Worm (Caenorhabditis elegans) whole organism, mixed stage, embryonic: ENCODE data around the gene W02F12.8.

ENCODE experiments used
- M03D4.4 ChIP-seq: sonication (generic microtip); optimal IDR thresholded peaks from 2 replicates; lab custom pipeline; 2017; ENCODE audit warnings: mild to moderate bottlenecking, missing genetic modification characterization, missing compliant biosample characterization
- bed-3 ChIP-seq: fragments of 200-800 bp; sonication (Bioruptor generic); optimal IDR thresholded peaks from 3 replicates; lab custom pipeline; 2018; ENCODE audit warnings: mild to moderate bottlenecking, missing genetic modification characterization, moderate library complexity, missing compliant biosample characterization
- blmp-1 ChIP-seq: fragments of 150-350 bp; optimal IDR thresholded peaks from 2 replicates; lab custom pipeline; 2014; ENCODE audit warnings: missing biosample characterization, missing genetic modification characterization
- ceh-39 ChIP-seq: fragments of 150-350 bp; optimal IDR thresholded peaks from 2 replicates; lab custom pipeline; 2014; ENCODE audit warnings: missing biosample characterization, missing genetic modification characterization
- ceh-43 ChIP-seq: fragments of 200-800 bp; sonication (Bioruptor generic); optimal IDR thresholded peaks from 2 replicates; lab custom pipeline; 2018; ENCODE audit warnings: mild to moderate bottlenecking, missing genetic modification characterization, moderate library complexity, missing compliant biosample characterization
- ceh-83 ChIP-seq: fragments of 200-800 bp; sonication (Bioruptor generic); optimal IDR thresholded peaks from 2 replicates; lab custom pipeline; 2018; ENCODE audit warnings: mild to moderate bottlenecking, missing genetic modification characterization, missing compliant biosample characterization
- ces-1 ChIP-seq: fragments of 150-350 bp; optimal IDR thresholded peaks from 2 replicates; lab custom pipeline; 2014; ENCODE audit warnings: missing biosample characterization, missing genetic modification reagents, missing genetic modification characterization
- cnd-1 ChIP-seq: fragments of 200-800 bp; sonication (Bioruptor generic); optimal IDR thresholded peaks from 2 replicates; lab custom pipeline; 2018; ENCODE audit warnings: mild to moderate bottlenecking, missing genetic modification characterization, missing compliant biosample characterization
- drap-1 ChIP-seq: fragments of 200-800 bp; sonication (Bioruptor generic); optimal IDR thresholded peaks from 3 replicates; lab custom pipeline; 2018; ENCODE audit warnings: mild to moderate bottlenecking, missing genetic modification characterization, missing compliant biosample characterization
- elt-3 ChIP-seq: fragments of 150-350 bp; optimal IDR thresholded peaks from 2 replicates; lab custom pipeline; 2014; ENCODE audit warnings: missing biosample characterization, missing genetic modification characterization
- flh-1 ChIP-seq: fragments of 200-800 bp; sonication (Bioruptor generic); optimal IDR thresholded peaks from 2 replicates; lab custom pipeline; 2018; ENCODE audit warnings: mild to moderate bottlenecking, missing genetic modification characterization, moderate library complexity, missing compliant biosample characterization
- ham-2 ChIP-seq: fragments of 200-800 bp; sonication (Bioruptor generic); optimal IDR thresholded peaks from 2 replicates; lab custom pipeline; 2018; ENCODE audit warnings: mild to moderate bottlenecking, missing genetic modification characterization, missing compliant biosample characterization
- lin-13 ChIP-seq: fragments of 150-350 bp; optimal IDR thresholded peaks from 2 replicates; lab custom pipeline; 2014; ENCODE audit warnings: missing biosample characterization, missing genetic modification characterization
- lin-32 ChIP-seq: fragments of 200-800 bp; sonication (Bioruptor generic); optimal IDR thresholded peaks from 2 replicates; lab custom pipeline; 2018; ENCODE audit warnings: mild to moderate bottlenecking, missing genetic modification characterization, missing compliant biosample characterization
- lsy-2 ChIP-seq: fragments of 150-350 bp; optimal IDR thresholded peaks from 2 replicates; lab custom pipeline; 2014; ENCODE audit warnings: missing biosample characterization, missing genetic modification characterization
- mab-5 ChIP-seq: fragments of 150-350 bp; optimal IDR thresholded peaks from 2 replicates; lab custom pipeline; 2014; ENCODE audit warnings: missing biosample characterization, missing genetic modification characterization
- mls-2 ChIP-seq: sonication (generic microtip); optimal IDR thresholded peaks from 2 replicates; lab custom pipeline; 2016; ENCODE audit warnings: mild to moderate bottlenecking, missing genetic modification characterization, moderate library complexity, missing compliant biosample characterization
- nhr-12 ChIP-seq: fragments of 150-350 bp; optimal IDR thresholded peaks from 2 replicates; lab custom pipeline; 2014; ENCODE audit warnings: missing biosample characterization, missing genetic modification characterization
- nhr-2 ChIP-seq: fragments of 150-350 bp; optimal IDR thresholded peaks from 2 replicates; lab custom pipeline; 2014; ENCODE audit warnings: missing biosample characterization, missing genetic modification characterization
- nhr-237 ChIP-seq: fragments of 150-350 bp; optimal IDR thresholded peaks from 2 replicates; lab custom pipeline; 2014; ENCODE audit warnings: missing biosample characterization, missing genetic modification characterization
- nhr-28 ChIP-seq: fragments of 150-350 bp; optimal IDR thresholded peaks from 2 replicates; lab custom pipeline; 2014; ENCODE audit warnings: missing biosample characterization, missing genetic modification characterization
- nhr-76 ChIP-seq: sonication (generic microtip); optimal IDR thresholded peaks from 2 replicates; lab custom pipeline; 2017; ENCODE audit warnings: missing biosample characterization, missing genetic modification characterization
- pha-4 ChIP-seq: fragments of 150-350 bp; optimal IDR thresholded peaks from 2 replicates; lab custom pipeline; 2018; ENCODE audit warnings: missing biosample characterization, missing genetic modification reagents, missing genetic modification characterization
- snpc-4 ChIP-seq: fragments of 150-350 bp; optimal IDR thresholded peaks from 2 replicates; lab custom pipeline; 2014; ENCODE audit warnings: missing biosample characterization, missing genetic modification characterization
- sptf-1 ChIP-seq: sonication (generic microtip); optimal IDR thresholded peaks from 2 replicates; lab custom pipeline; 2017; ENCODE audit warnings: mild to moderate bottlenecking, missing genetic modification characterization, moderate library complexity, missing compliant biosample characterization
- tbx-8 ChIP-seq: fragments of 200-800 bp; sonication (Bioruptor generic); optimal IDR thresholded peaks from 2 replicates; lab custom pipeline; 2018; ENCODE audit warnings: mild to moderate bottlenecking, missing genetic modification characterization, moderate library complexity, missing compliant biosample characterization
- unc-120 ChIP-seq: sonication (generic microtip); optimal IDR thresholded peaks from 2 replicates; lab custom pipeline; 2017; ENCODE audit warnings: missing genetic modification characterization, missing compliant biosample characterization; ENCODE audit not compliant: poor library complexity, severe bottlenecking
- unc-39 ChIP-seq: fragments of 150-350 bp; optimal IDR thresholded peaks from 2 replicates; lab custom pipeline; 2014; ENCODE audit warnings: missing biosample characterization, missing genetic modification characterization
- unc-62 ChIP-seq: fragments of 150-350 bp; optimal IDR thresholded peaks from 2 replicates; lab custom pipeline; 2014; ENCODE audit warnings: missing biosample characterization, missing genetic modification reagents, missing genetic modification characterization
- zip-8 ChIP-seq: fragments of 150-350 bp; optimal IDR thresholded peaks from 2 replicates; lab custom pipeline; 2014; ENCODE audit warnings: missing biosample characterization, missing genetic modification characterization

Gene W02F12.8

ce11 chrV:6655174-6655573 is 39.4 kb downstream of the W02F12.8 start, which contains the start of gene syx-18:
Gene syx-18 (minus strand): TSS chrV:6655449.
- no peak for TF ChIP-seq flh-1 (GFP tag; lab: Kevin White, UChicago)
- TF ChIP-seq ces-1 (GFP tag; lab: Kevin White, UChicago) = no peak
- no peak for TF ChIP-seq sptf-1 (tag; lab: Kevin White, UChicago)
- no peak for TF ChIP-seq snpc-4 (tag; lab: Kevin White, UChicago)
- no peak for TF ChIP-seq blmp-1 (tag; lab: Kevin White, UChicago)
- TF ChIP-seq cnd-1 (tag; lab: Kevin White, UChicago) = no peak
- no peak for TF ChIP-seq drap-1 (GFP tag; lab: Kevin White, UChicago)
- no peak for TF ChIP-seq lsy-2 (tag; lab: Kevin White, UChicago)
- TF ChIP-seq nhr-237 (tag; lab: Kevin White, UChicago) = no peak
- TF ChIP-seq bed-3 (GFP tag; lab: Kevin White, UChicago) = no peak
- no peak for TF ChIP-seq unc-62 (GFP tag; lab: Kevin White, UChicago)
- no peak for TF ChIP-seq nhr-12 (tag; lab: Kevin White, UChicago)
- TF ChIP-seq unc-39 (tag; lab: Kevin White, UChicago) = no peak
- no peak for TF ChIP-seq lin-13
- TF ChIP-seq lin-32 (GFP tag; lab: Kevin White, UChicago) = no peak
- TF ChIP-seq ham-2 (GFP tag; lab: Kevin White, UChicago) = no peak
- TF ChIP-seq ceh-39 = no peak
- no peak for TF ChIP-seq zip-8 (tag; lab: Kevin White, UChicago)
- no peak for TF ChIP-seq mab-5 (tag; lab: Kevin White, UChicago)

- TF ChIP-seq nhr-28 (no peak), unc-120 (no peak), mls-2 (no peak), unc-39 (tag; lab: Kevin White, UChicago) (no peak), flh-1 (GFP tag; lab: Kevin White, UChicago) (no peak), M03D4.4 (tag; lab: Kevin White, UChicago) (no peak), lsy-2 (tag; lab: Kevin White, UChicago) (no peak), bed-3 (GFP tag; lab: Kevin White, UChicago) (no peak), unc-62 (GFP tag; lab: Kevin White, UChicago) (no peak), nhr-76 (tag; lab: Kevin White, UChicago) (no peak), pha-4 (tag; lab: Kevin White, UChicago) (no peak), mab-5 (tag; lab: Kevin White, UChicago) (no peak), ces-1 (GFP tag; lab: Kevin White, UChicago) (no peak), elt-3 (no peak), ceh-43 (GFP tag; lab: Kevin White, UChicago) (no peak), lin-13 (no peak), nhr-237 (tag; lab: Kevin White, UChicago) (no peak), nhr-12 (tag; lab: Kevin White, UChicago) (no peak)
- TF ChIP-seq, all 35 proteins: peak for 0
Observed at ce11 chrV:6652051-6652450, 42.5 kb downstream of the W02F12.8 start, which contains the start of gene T10H9.8. Gene T10H9.8 (plus strand): TSS chrV:6652351.

DNA sequence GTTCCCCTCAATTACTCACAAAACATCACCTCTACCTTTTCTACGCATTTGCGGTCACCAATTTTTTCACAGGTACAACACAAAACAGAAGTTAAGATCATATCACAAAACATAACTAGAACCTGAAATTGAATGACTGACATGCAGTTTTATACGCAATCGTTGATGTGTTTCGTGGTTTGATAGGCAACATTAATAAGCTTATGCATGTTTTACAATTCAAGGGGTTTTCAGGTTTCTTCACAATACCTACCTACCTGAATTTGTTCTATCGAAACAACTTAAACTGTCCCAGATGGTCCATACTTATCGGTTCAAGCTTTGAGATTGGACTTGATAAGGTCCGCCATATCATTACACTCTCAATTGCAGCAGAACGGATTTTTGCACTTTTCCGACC is 44.1 kb downstream of the W02F12.8 start:
- TF ChIP-seq nhr-12 (tag; lab: Kevin White, UChicago) = no peak
- no peak for TF ChIP-seq ham-2 (GFP tag; lab: Kevin White, UChicago)
- TF ChIP-seq elt-3 = no peak
- TF ChIP-seq ces-1 (GFP tag; lab: Kevin White, UChicago) = no peak
- TF ChIP-seq flh-1 (GFP tag; lab: Kevin White, UChicago) = no peak
- TF ChIP-seq lsy-2 (tag; lab: Kevin White, UChicago) = no peak
- TF ChIP-seq tbx-8 (GFP tag; lab: Kevin White, UChicago) = no peak
- TF ChIP-seq drap-1 (GFP tag; lab: Kevin White, UChicago) = no peak
- TF ChIP-seq lin-13 = no peak
- no peak for TF ChIP-seq ceh-83 (GFP tag; lab: Kevin White, UChicago)
- TF ChIP-seq cnd-1 (tag; lab: Kevin White, UChicago) = no peak
- no peak for TF ChIP-seq zip-8 (tag; lab: Kevin White, UChicago)
- TF ChIP-seq sptf-1 (tag; lab: Kevin White, UChicago) = no peak
- TF ChIP-seq ceh-43 (GFP tag; lab: Kevin White, UChicago) = no peak
- TF ChIP-seq nhr-2 (tag; lab: Kevin White, UChicago) = no peak
- TF ChIP-seq mab-5 (tag; lab: Kevin White, UChicago) = no peak
- TF ChIP-seq unc-120 = no peak
- no peak for TF ChIP-seq pha-4 (tag; lab: Kevin White, UChicago)
- TF ChIP-seq nhr-28 = no peak
- TF ChIP-seq snpc-4 (tag; lab: Kevin White, UChicago) = no peak

ce11 chrV:6649317-6649716 is 45.3 kb downstream of the W02F12.8 start, which contains the start of gene T10H9.1:
Gene T10H9.1 (plus strand): TSS chrV:6649617.
- TF ChIP-seq nhr-237 (tag; lab: Kevin White, UChicago) (no peak), cnd-1 (tag; lab: Kevin White, UChicago) (no peak), lsy-2 (tag; lab: Kevin White, UChicago) (no peak)
